Fruit fly (Drosophila melanogaster) whole organism, embryonic: ENCODE measurements around the gene Bet3.

Experiments used
- CG10462 ChIP-seq: fragments of 200-800 bp; sonication (Bioruptor generic); optimal IDR thresholded peaks from 2 replicates; lab custom pipeline; 2016; ENCODE audit warnings: missing biosample characterization, missing genetic modification characterization
- CG12769 ChIP-seq: fragments of 200-800 bp; sonication (Bioruptor generic); optimal IDR thresholded peaks from 2 replicates; lab custom pipeline; 2019; ENCODE audit warnings: missing biosample characterization, mild to moderate bottlenecking, missing genetic modification characterization, moderate library complexity
- CG13894 ChIP-seq: fragments of 200-800 bp; sonication (Bioruptor generic); optimal IDR thresholded peaks from 3 replicates; lab custom pipeline; 2018; ENCODE audit warnings: missing biosample characterization, mild to moderate bottlenecking, missing genetic modification characterization, moderate library complexity
- CG15479 ChIP-seq: fragments of 200-800 bp; sonication (Bioruptor generic); optimal IDR thresholded peaks from 3 replicates; lab custom pipeline; 2019; ENCODE audit warnings: missing biosample characterization, mild to moderate bottlenecking, missing genetic modification characterization, moderate library complexity
- CG17328 ChIP-seq: fragments of 200-800 bp; sonication (Bioruptor generic); IDR thresholded peaks from 2 replicates; pipeline ENCODE4 v1.3.6; 2022; ENCODE audit warnings: missing biosample characterization, missing genetic modification characterization
- CG2116 ChIP-seq: fragments of 200-800 bp; sonication (Bioruptor generic); optimal IDR thresholded peaks from 3 replicates; lab custom pipeline; 2018; ENCODE audit warnings: missing biosample characterization, mild to moderate bottlenecking, missing genetic modification characterization
- CG2889 ChIP-seq: fragments of 200-800 bp; sonication (Bioruptor generic); IDR thresholded peaks from 3 replicates; pipeline ENCODE4 v1.3.6; 2022; ENCODE audit warnings: missing biosample characterization, missing genetic modification characterization
- CG30020 ChIP-seq: fragments of 200-800 bp; optimal IDR thresholded peaks from 2 replicates; lab custom pipeline; 2019; ENCODE audit warnings: missing biosample characterization, mild to moderate bottlenecking, missing genetic modification characterization, moderate library complexity
- CG31365 ChIP-seq: fragments of 200-800 bp; sonication (Bioruptor generic); optimal IDR thresholded peaks from 2 replicates; lab custom pipeline; 2018; ENCODE audit warnings: missing biosample characterization, mild to moderate bottlenecking, missing genetic modification characterization
- CG32532 ChIP-seq: fragments of 200-800 bp; sonication (Bioruptor generic); IDR thresholded peaks from 2 replicates; pipeline ENCODE4 v1.3.6; 2022; ENCODE audit warnings: missing biosample characterization, missing genetic modification characterization
- CG4854 ChIP-seq: fragments of 200-800 bp; sonication (Bioruptor generic); optimal IDR thresholded peaks from 2 replicates; lab custom pipeline; 2016; ENCODE audit warnings: missing biosample characterization, missing genetic modification characterization, inconsistent platforms
- CG6689 ChIP-seq: fragments of 200-800 bp; sonication (Bioruptor generic); IDR thresholded peaks from 2 replicates; pipeline ENCODE4 v1.3.6; 2022; ENCODE audit warnings: missing biosample characterization, missing genetic modification characterization
- CG7786 ChIP-seq: fragments of 200-800 bp; sonication (Bioruptor generic); optimal IDR thresholded peaks from 2 replicates; lab custom pipeline; 2016; ENCODE audit warnings: missing biosample characterization, missing genetic modification characterization
- CG7839 ChIP-seq: fragments of 200-800 bp; sonication (Bioruptor generic); optimal IDR thresholded peaks from 3 replicates; lab custom pipeline; 2018; ENCODE audit warnings: missing biosample characterization, mild to moderate bottlenecking, missing genetic modification characterization, moderate library complexity
- CG7928 ChIP-seq: fragments of 200-800 bp; sonication (Bioruptor generic); optimal IDR thresholded peaks from 2 replicates; lab custom pipeline; 2017; ENCODE audit warnings: missing biosample characterization, mild to moderate bottlenecking, missing genetic modification characterization
- CG7987 ChIP-seq: fragments of 200-800 bp; sonication (Bioruptor generic); optimal IDR thresholded peaks from 2 replicates; lab custom pipeline; 2018; ENCODE audit warnings: missing biosample characterization, mild to moderate bottlenecking, missing genetic modification characterization, moderate library complexity
- CG9215 ChIP-seq: fragments of 200-800 bp; sonication (Bioruptor generic); IDR thresholded peaks from 2 replicates; pipeline ENCODE4 v1.3.6; 2022; ENCODE audit warnings: missing biosample characterization, missing genetic modification characterization
- CG9437 ChIP-seq: fragments of 200-800 bp; sonication (Bioruptor generic); optimal IDR thresholded peaks from 2 replicates; lab custom pipeline; 2018; ENCODE audit warnings: missing biosample characterization, mild to moderate bottlenecking, missing genetic modification characterization
- CG9797 ChIP-seq: fragments of 200-800 bp; sonication (Bioruptor generic); optimal IDR thresholded peaks from 3 replicates; lab custom pipeline; 2018; ENCODE audit warnings: missing biosample characterization, mild to moderate bottlenecking, missing genetic modification characterization
- Camta ChIP-seq: fragments of 200-800 bp; sonication (Bioruptor generic); optimal IDR thresholded peaks from 2 replicates; lab custom pipeline; 2016; ENCODE audit warnings: missing biosample characterization, missing genetic modification characterization
- D ChIP-seq, 2 experiments: fragments of 200-800 bp in 1 of 2; fragments of >200 bp in 1 of 2; sonication (Bioruptor generic) in 1 of 2; optimal IDR thresholded peaks; 2 replicates in 1 of 2; 3 replicates in 1 of 2; lab custom pipeline; 2017; ENCODE audit warnings: mild to moderate bottlenecking in 1 of 2, missing biosample characterization in 1 of 2, missing genetic modification characterization in 1 of 2, missing genetic modification reagents in 1 of 2
- D19A ChIP-seq: fragments of 200-800 bp; optimal IDR thresholded peaks from 3 replicates; lab custom pipeline; 2019; ENCODE audit warnings: missing biosample characterization, mild to moderate bottlenecking, missing genetic modification characterization, moderate library complexity
- D19B ChIP-seq: fragments of 200-800 bp; sonication (Bioruptor generic); optimal IDR thresholded peaks from 2 replicates; lab custom pipeline; 2017; ENCODE audit warnings: missing biosample characterization, mild to moderate bottlenecking, missing genetic modification characterization
- Hmr ChIP-seq: fragments of 200-800 bp; sonication (Bioruptor generic); optimal IDR thresholded peaks from 3 replicates; lab custom pipeline; 2017; ENCODE audit warnings: mild to moderate bottlenecking, missing biosample characterization, missing genetic modification reagents, missing genetic modification characterization
- Kr ChIP-seq: fragments of 200-800 bp; sonication (Bioruptor generic); optimal IDR thresholded peaks from 2 replicates; lab custom pipeline; 2017; ENCODE audit warnings: missing biosample characterization, mild to moderate bottlenecking, missing genetic modification characterization
- Six4 ChIP-seq: fragments of 200-800 bp; sonication (Bioruptor generic); optimal IDR thresholded peaks from 2 replicates; lab custom pipeline; 2016; ENCODE audit warnings: missing biosample characterization, missing genetic modification characterization
- ash1 ChIP-seq: fragments of 200-800 bp; sonication (Bioruptor generic); optimal IDR thresholded peaks from 2 replicates; lab custom pipeline; 2018; ENCODE audit warnings: missing biosample characterization, mild to moderate bottlenecking, missing genetic modification characterization
- crc ChIP-seq: fragments of 200-800 bp; sonication (Bioruptor generic); optimal IDR thresholded peaks from 2 replicates; lab custom pipeline; 2016; ENCODE audit warnings: missing biosample characterization, missing genetic modification characterization
- ewg ChIP-seq: fragments of 200-800 bp; sonication (Bioruptor generic); optimal IDR thresholded peaks from 3 replicates; lab custom pipeline; 2017; ENCODE audit warnings: mild to moderate bottlenecking, missing biosample characterization, missing genetic modification reagents, missing genetic modification characterization
- fd64A ChIP-seq: fragments of 200-800 bp; sonication (Bioruptor generic); optimal IDR thresholded peaks from 3 replicates; lab custom pipeline; 2018; ENCODE audit warnings: missing biosample characterization, mild to moderate bottlenecking, missing genetic modification characterization
- fu2 ChIP-seq: fragments of 200-800 bp; sonication (Bioruptor generic); optimal IDR thresholded peaks from 2 replicates; lab custom pipeline; 2016; ENCODE audit warnings: missing biosample characterization, missing genetic modification characterization
- h ChIP-seq: fragments of >200 bp; optimal IDR thresholded peaks from 2 replicates; lab custom pipeline; 2017
- pb ChIP-seq: fragments of 200-800 bp; sonication (Bioruptor generic); optimal IDR thresholded peaks from 3 replicates; lab custom pipeline; 2016; ENCODE audit warnings: missing biosample characterization, missing genetic modification characterization
- pros ChIP-seq: fragments of 200-800 bp; sonication (Bioruptor generic); optimal IDR thresholded peaks from 3 replicates; lab custom pipeline; 2019; ENCODE audit warnings: missing biosample characterization, mild to moderate bottlenecking, missing genetic modification characterization, moderate library complexity
- scrt ChIP-seq: fragments of 200-800 bp; sonication (Bioruptor generic); optimal IDR thresholded peaks from 2 replicates; lab custom pipeline; 2018; ENCODE audit warnings: missing biosample characterization, mild to moderate bottlenecking, missing genetic modification characterization, moderate library complexity
- shn ChIP-seq: fragments of 200-800 bp; sonication (Bioruptor generic); optimal IDR thresholded peaks from 3 replicates; lab custom pipeline; 2016; ENCODE audit warnings: missing biosample characterization, missing genetic modification characterization
- tin ChIP-seq: fragments of 200-800 bp; sonication (Bioruptor generic); optimal IDR thresholded peaks from 3 replicates; lab custom pipeline; 2016; ENCODE audit warnings: missing biosample characterization, missing genetic modification characterization
- twi ChIP-seq: fragments of 200-800 bp; optimal IDR thresholded peaks from 2 replicates; lab custom pipeline; 2019; ENCODE audit warnings: missing biosample characterization, mild to moderate bottlenecking, missing genetic modification characterization, moderate library complexity
- vfl ChIP-seq: fragments of 200-800 bp; sonication (Bioruptor generic); optimal IDR thresholded peaks from 2 replicates; lab custom pipeline; 2016; ENCODE audit warnings: missing biosample characterization, missing genetic modification characterization
- wor ChIP-seq: fragments of 200-800 bp; sonication (Bioruptor generic); IDR thresholded peaks from 2 replicates; pipeline ENCODE4 v1.3.6; 2022; ENCODE audit warnings: missing biosample characterization, missing genetic modification characterization
- z ChIP-seq: fragments of 200-800 bp; sonication (Bioruptor generic); IDR thresholded peaks from 3 replicates; pipeline ENCODE4 v1.3.6; 2022; ENCODE audit warnings: missing biosample characterization, missing genetic modification characterization
- zen ChIP-seq: fragments of 200-800 bp; sonication (Bioruptor generic); optimal IDR thresholded peaks from 3 replicates; lab custom pipeline; 2018; ENCODE audit warnings: missing biosample characterization, mild to moderate bottlenecking, missing genetic modification characterization, moderate library complexity

The Bet3 gene

dm6 chr3L:9441907-9442479 is at the start of gene Bet3, which contains the start of gene Nf-YA (continued):
- TF ChIP-seq crc (peak; percentile 27), Camta (peak; percentile 53), Hmr (peak; percentile 42), CG7786 (GFP tag; lab: Kevin White, UChicago) (peak; percentile 51), CG7839 (tag; lab: Kevin White, UChicago) (peak; percentile 41), h (no peak), CG9437 (GFP tag; lab: Kevin White, UChicago) (no peak), ewg (GFP tag; lab: Kevin White, UChicago) (peak; percentile 16), CG2889 (no peak), CG9797 (GFP tag; lab: Kevin White, UChicago) (peak; percentile 53), fu2 (GFP tag; lab: Kevin White, UChicago) (peak; percentile 41), shn (GFP tag; lab: Kevin White, UChicago) (peak; percentile 29), CG9215 (GFP tag; lab: Robert Waterston, UW) (peak; percentile 38; the same call in 1 of the 2 replicates), CG7987 (GFP tag; lab: Kevin White, UChicago) (peak; percentile 35), ash1 (GFP tag; lab: Kevin White, UChicago) (no peak), CG6689 (GFP tag; lab: Robert Waterston, UW) (no peak), CG13894 (peak; percentile 66), fd64A (no peak), CG32532 (GFP tag; lab: Robert Waterston, UW) (peak; percentile 72), D19A (tag; lab: Kevin White, UChicago) (peak; percentile 20), vfl (GFP tag; lab: Kevin White, UChicago) (peak; percentile 14), CG17328 (GFP tag; lab: Robert Waterston, UW) (peak; percentile 31; the same call in 1 of the 2 replicates), CG12769 (tag; lab: Kevin White, UChicago) (peak; percentile 43), CG4854 (GFP tag; lab: Kevin White, UChicago) (peak; percentile 8), Six4 (GFP tag; lab: Kevin White, UChicago) (no peak), CG10462 (GFP tag; lab: Kevin White, UChicago) (no peak), CG30020 (tag; lab: Kevin White, UChicago) (peak; percentile 68), D19B (GFP tag; lab: Kevin White, UChicago) (no peak), z (GFP tag; lab: Robert Waterston, UW) (no peak), CG7928 (GFP tag; lab: Kevin White, UChicago) (peak; percentile 97), scrt (GFP tag; lab: Kevin White, UChicago) (peak; percentile 20), wor (GFP tag; lab: Robert Waterston, UW) (no peak), CG2116 (GFP tag; lab: Kevin White, UChicago) (peak; percentile 96), pb (no peak)

dm6 chr3L:9491331-9491730 is 49.3 kb upstream of the Bet3 start:
- peak; percentile 89 for TF ChIP-seq twi (tag; lab: Kevin White, UChicago)
- peak; percentile 57 for TF ChIP-seq CG15479
- peak; percentile 7 for TF ChIP-seq D (optimal IDR thresholded peaks at IDR 0.05; lab: Kevin White, UChicago)
- no peak for TF ChIP-seq D (GFP tag; optimal IDR thresholded peaks at IDR 0.05; lab: Kevin White, UChicago)
- no peak for TF ChIP-seq CG31365 (tag; lab: Kevin White, UChicago)
- TF ChIP-seq Kr (GFP tag; lab: Kevin White, UChicago): peak; percentile 69
- TF ChIP-seq pros (GFP tag; lab: Kevin White, UChicago): peak; percentile 55
- no peak for TF ChIP-seq tin (GFP tag; lab: Kevin White, UChicago)
- TF ChIP-seq zen: peak; percentile 67
- TF ChIP-seq, all 482 proteins: peak for 6
